Worm (Caenorhabditis elegans) whole organism, L2 larva: Measurements from ENCODE around the gene smim-14.

Experiments used
- C34F6.9 ChIP-seq: fragments of 150-350 bp; optimal IDR thresholded peaks from 2 replicates; lab custom pipeline; 2014; ENCODE audit warnings: missing biosample characterization, missing genetic modification characterization
- R02D3.7 ChIP-seq: fragments of 150-350 bp; optimal IDR thresholded peaks from 2 replicates; lab custom pipeline; 2014; ENCODE audit warnings: missing biosample characterization, missing genetic modification characterization
- Y55F3AM.14 ChIP-seq: fragments of 200-800 bp; sonication (Bioruptor generic); optimal IDR thresholded peaks from 2 replicates; lab custom pipeline; 2018; ENCODE audit warnings: mild to moderate bottlenecking, missing genetic modification characterization, missing compliant biosample characterization
- aly-2 ChIP-seq: fragments of 150-350 bp; optimal IDR thresholded peaks from 2 replicates; lab custom pipeline; 2014; ENCODE audit warnings: missing biosample characterization, missing genetic modification characterization
- ama-1 ChIP-seq: fragments of 150-350 bp; optimal IDR thresholded peaks from 2 replicates; lab custom pipeline; 2018; ENCODE audit warnings: inconsistent platforms
- blmp-1 ChIP-seq: sonication (generic microtip); optimal IDR thresholded peaks from 2 replicates; lab custom pipeline; 2017; ENCODE audit warnings: missing genetic modification characterization, mild to moderate bottlenecking, missing compliant biosample characterization, antibody characterized with exemption, moderate library complexity; ENCODE audit not compliant: insufficient read depth
- ceh-16 ChIP-seq: fragments of 150-350 bp; optimal IDR thresholded peaks from 2 replicates; lab custom pipeline; 2014; ENCODE audit warnings: missing biosample characterization, missing genetic modification characterization
- ceh-82 ChIP-seq: fragments of 150-350 bp; optimal IDR thresholded peaks from 2 replicates; lab custom pipeline; 2014; ENCODE audit warnings: missing biosample characterization, missing genetic modification characterization
- elt-1 ChIP-seq: fragments of 150-350 bp; optimal IDR thresholded peaks from 2 replicates; lab custom pipeline; 2014; ENCODE audit warnings: missing biosample characterization, missing genetic modification characterization
- elt-3 ChIP-seq: sonication (generic microtip); optimal IDR thresholded peaks from 2 replicates; lab custom pipeline; 2017; ENCODE audit warnings: missing biosample characterization, missing genetic modification characterization
- fos-1 ChIP-seq: fragments of 150-350 bp; optimal IDR thresholded peaks from 2 replicates; lab custom pipeline; 2014; ENCODE audit warnings: missing biosample characterization, missing genetic modification characterization
- gmeb-1 ChIP-seq: fragments of 150-350 bp; optimal IDR thresholded peaks from 2 replicates; lab custom pipeline; 2014; ENCODE audit warnings: missing biosample characterization, missing genetic modification characterization
- lin-11 ChIP-seq: fragments of 150-350 bp; sonication (generic microtip); optimal IDR thresholded peaks from 2 replicates; lab custom pipeline; 2014; ENCODE audit warnings: missing biosample characterization, missing genetic modification characterization, inconsistent platforms, mixed read lengths
- lin-13 ChIP-seq: fragments of 150-350 bp; optimal IDR thresholded peaks from 2 replicates; lab custom pipeline; 2014; ENCODE audit warnings: missing biosample characterization, missing genetic modification reagents, missing genetic modification characterization
- lsy-2 ChIP-seq, 2 experiments: fragments of 150-350 bp in 1 of 2; sonication (generic microtip) in 1 of 2; optimal IDR thresholded peaks; 2 replicates each; lab custom pipeline; 2014 to 2017; ENCODE audit warnings: missing biosample characterization in 2 of 2, missing genetic modification characterization in 2 of 2
- mab-5 ChIP-seq: fragments of 150-350 bp; optimal IDR thresholded peaks from 2 replicates; lab custom pipeline; 2014; ENCODE audit warnings: missing biosample characterization, missing genetic modification characterization
- mbf-1 ChIP-seq: sonication (generic microtip); optimal IDR thresholded peaks from 2 replicates; lab custom pipeline; 2017; ENCODE audit warnings: missing biosample characterization, missing genetic modification characterization
- mdl-1 ChIP-seq, 2 experiments: fragments of 150-350 bp in 1 of 2; sonication (generic microtip) in 1 of 2; optimal IDR thresholded peaks; 2 replicates each; lab custom pipeline; 2017; ENCODE audit warnings: missing biosample characterization in 2 of 2, missing genetic modification characterization in 2 of 2
- nhr-10 ChIP-seq: sonication (generic microtip); optimal IDR thresholded peaks from 2 replicates; lab custom pipeline; 2017; ENCODE audit warnings: missing biosample characterization, missing genetic modification characterization
- nhr-11 ChIP-seq: fragments of 150-350 bp; optimal IDR thresholded peaks from 2 replicates; lab custom pipeline; 2014; ENCODE audit warnings: missing biosample characterization, missing genetic modification characterization
- nhr-12 ChIP-seq: fragments of 150-350 bp; optimal IDR thresholded peaks from 2 replicates; lab custom pipeline; 2014; ENCODE audit warnings: missing biosample characterization, missing genetic modification characterization
- nhr-129 ChIP-seq: fragments of 150-350 bp; optimal IDR thresholded peaks from 2 replicates; lab custom pipeline; 2014; ENCODE audit warnings: missing biosample characterization, missing genetic modification characterization
- nhr-21 ChIP-seq: fragments of 150-350 bp; optimal IDR thresholded peaks from 2 replicates; lab custom pipeline; 2014; ENCODE audit warnings: missing biosample characterization, missing genetic modification characterization
- nhr-23 ChIP-seq: fragments of 150-350 bp; optimal IDR thresholded peaks from 2 replicates; lab custom pipeline; 2014; ENCODE audit warnings: missing biosample characterization, missing genetic modification reagents, missing genetic modification characterization
- nhr-237 ChIP-seq: fragments of 150-350 bp; optimal IDR thresholded peaks from 2 replicates; lab custom pipeline; 2014; ENCODE audit warnings: missing biosample characterization, missing genetic modification characterization
- nhr-25 ChIP-seq: fragments of 150-350 bp; sonication (generic microtip); optimal IDR thresholded peaks from 3 replicates; lab custom pipeline; 2014; ENCODE audit warnings: missing biosample characterization, missing genetic modification characterization
- peb-1 ChIP-seq: fragments of 150-350 bp; optimal IDR thresholded peaks from 2 replicates; lab custom pipeline; 2014; ENCODE audit warnings: missing biosample characterization, missing genetic modification characterization
- sem-4 ChIP-seq: fragments of 150-350 bp; optimal IDR thresholded peaks from 2 replicates; lab custom pipeline; 2014; ENCODE audit warnings: missing biosample characterization, missing genetic modification reagents, missing genetic modification characterization
- skn-1 ChIP-seq: sonication (generic microtip); optimal IDR thresholded peaks from 2 replicates; lab custom pipeline; 2017; ENCODE audit warnings: missing biosample characterization, missing genetic modification characterization
- sma-3 ChIP-seq: sonication (generic microtip); optimal IDR thresholded peaks from 2 replicates; lab custom pipeline; 2016; ENCODE audit warnings: missing genetic modification reagents, missing genetic modification characterization, missing compliant biosample characterization
- snpc-4 ChIP-seq: fragments of 150-350 bp; optimal IDR thresholded peaks from 2 replicates; lab custom pipeline; 2014; ENCODE audit warnings: missing biosample characterization, missing genetic modification characterization
- unc-55 ChIP-seq: fragments of 150-350 bp; sonication (generic microtip); optimal IDR thresholded peaks from 3 replicates; lab custom pipeline; 2014; ENCODE audit warnings: missing biosample characterization, missing genetic modification reagents, missing genetic modification characterization
- unc-62 ChIP-seq: fragments of 150-350 bp; optimal IDR thresholded peaks from 2 replicates; lab custom pipeline; 2014; ENCODE audit warnings: missing biosample characterization, missing genetic modification reagents, missing genetic modification characterization
- ztf-1 ChIP-seq: fragments of 200-800 bp; sonication (Bioruptor generic); conservative IDR thresholded peaks from 2 replicates; pipeline ENCODE4 v1.3.6; 2022; ENCODE audit warnings: missing genetic modification characterization, missing compliant biosample characterization
- ztf-11 ChIP-seq: sonication (generic microtip); optimal IDR thresholded peaks from 2 replicates; lab custom pipeline; 2017; ENCODE audit warnings: missing biosample characterization, missing genetic modification characterization
- ztf-4 ChIP-seq: fragments of 150-350 bp; optimal IDR thresholded peaks from 2 replicates; lab custom pipeline; 2014; ENCODE audit warnings: missing biosample characterization, missing genetic modification characterization

The smim-14 gene

ce11 chrIII:3482291-3482690 lies 12.7 kb upstream of the smim-14 start, which contains the start of gene C34C12.6:
C34C12.6 (plus strand) TSS chrIII:3482591.
- TF ChIP-seq nhr-129, result no peak
- no peak for TF ChIP-seq nhr-11
- no peak for TF ChIP-seq sem-4
- no peak for TF ChIP-seq elt-3
- TF ChIP-seq nhr-23, result no peak

ce11 chrIII:3480950-3481349 lies 11.4 kb upstream of the smim-14 start:
- TF ChIP-seq ceh-16 (tag; lab: Kevin White, UChicago) (no peak), gmeb-1 (tag; lab: Kevin White, UChicago) (no peak), mdl-1 (tag; optimal IDR thresholded peaks at IDR 0.05; lab: Kevin White, UChicago) (no peak), R02D3.7 (tag; lab: Kevin White, UChicago) (no peak), blmp-1 (peak; percentile 15), mbf-1 (tag; lab: Kevin White, UChicago) (no peak), lin-11 (no peak)

- no peak for TF ChIP-seq mdl-1 (tag; optimal IDR thresholded peaks at IDR 0.05; lab: Kevin White, UChicago)
- TF ChIP-seq sma-3, result peak; percentile 40
These were observed 10.7 kb upstream of the smim-14 start for ce11 chrIII:3480236-3480635.

ce11 chrIII:3478795-3479398 lies 9.4 kb upstream of the smim-14 start:
- TF ChIP-seq nhr-11 (no peak), sem-4 (no peak), lin-13 (GFP tag; lab: Kevin White, UChicago) (no peak), elt-1 (tag; lab: Kevin White, UChicago) (peak; percentile 58), ceh-82 (no peak), ceh-16 (tag; lab: Kevin White, UChicago) (peak; percentile 44), mdl-1 (tag; optimal IDR thresholded peaks at IDR 0.05; lab: Kevin White, UChicago) (no peak), ztf-4 (tag; lab: Kevin White, UChicago) (no peak)
- TF ChIP-seq, all 48 proteins: peak for 2

ce11 chrIII:3477375-3477774 lies 7.8 kb upstream of the smim-14 start:
- TF ChIP-seq ztf-1 (GFP tag; lab: Robert Waterston, UW), result no peak
- TF ChIP-seq sma-3, result no peak
- no peak for TF ChIP-seq Y55F3AM.14
- no peak for TF ChIP-seq sem-4

- TF ChIP-seq nhr-10 (tag; lab: Kevin White, UChicago) (no peak), unc-55 (GFP tag; lab: Kevin White, UChicago) (peak; percentile 29), gmeb-1 (tag; lab: Kevin White, UChicago) (peak; percentile 0), fos-1 (no peak), sma-3 (peak; percentile 60), C34F6.9 (peak; percentile 6), lsy-2 (tag; optimal IDR thresholded peaks at IDR 0.05; lab: Kevin White, UChicago) (peak in 1 of 2 experiments; percentile 39), nhr-21 (tag; lab: Kevin White, UChicago) (no peak)
These were observed 6.7 kb upstream of the smim-14 start for ce11 chrIII:3476245-3476644.

ce11 chrIII:3475497-3475896 lies 6.0 kb upstream of the smim-14 start, which contains the start of gene C34C12.9:
C34C12.9 (minus strand) TSS chrIII:3475512.
- no peak for TF ChIP-seq ceh-82
- no peak for TF ChIP-seq ztf-4 (tag; lab: Kevin White, UChicago)

- peak; percentile 79 for TF ChIP-seq fos-1
- TF ChIP-seq nhr-23, result no peak
These were observed 5.5 kb upstream of the smim-14 start for ce11 chrIII:3475014-3475413.

ce11 chrIII:3471403-3472053 lies 2.0 kb upstream of the smim-14 start, which contains the start of gene rsu-1:
rsu-1 (plus strand) TSS chrIII:3472003.
- TF ChIP-seq sem-4, result peak; percentile 34
- peak; percentile 33 to 67 for TF ChIP-seq lsy-2 (tag; optimal IDR thresholded peaks at IDR 0.05; lab: Kevin White, UChicago)
- TF ChIP-seq peb-1 (tag; lab: Kevin White, UChicago), result no peak
- TF ChIP-seq nhr-129, result peak; percentile 77
- no peak for TF ChIP-seq ceh-16 (tag; lab: Kevin White, UChicago)
- no peak for TF ChIP-seq ztf-11
- TF ChIP-seq nhr-237 (tag; lab: Kevin White, UChicago), result no peak
- no peak for TF ChIP-seq nhr-12 (tag; lab: Kevin White, UChicago)
- peak; percentile 72 for TF ChIP-seq nhr-25 (tag; lab: Kevin White, UChicago)
- no peak for TF ChIP-seq aly-2
- TF ChIP-seq mab-5 (tag; lab: Kevin White, UChicago), result no peak
- no peak for TF ChIP-seq unc-62 (GFP tag; lab: Kevin White, UChicago)
- TF ChIP-seq lin-13 (GFP tag; lab: Kevin White, UChicago), result peak; percentile 19
- TF ChIP-seq skn-1 (tag; lab: Kevin White, UChicago), result no peak
- TF ChIP-seq snpc-4 (tag; lab: Kevin White, UChicago), result no peak
- no peak for TF ChIP-seq elt-3
- peak; percentile 31 for TF ChIP-seq nhr-21 (tag; lab: Kevin White, UChicago)
- TF ChIP-seq ama-1, result no peak
- no peak for TF ChIP-seq ztf-4 (tag; lab: Kevin White, UChicago)
